Worm (Caenorhabditis elegans) whole organism, L4 larva: ENCODE results near the gene msra-1.
A peak's percentile ranks its signal among the peaks of the same experiment; 100 is the strongest.

Experiments
- F10B5.3 ChIP-seq: sonication (generic microtip); optimal IDR thresholded peaks from 2 replicates; lab custom pipeline; 2016; ENCODE audit warnings: mild to moderate bottlenecking, missing genetic modification characterization, missing compliant biosample characterization
- F44E2.7 ChIP-seq: fragments of 200-800 bp; sonication (Bioruptor generic); IDR thresholded peaks from 2 replicates; pipeline ENCODE4 v2.1.2; 2022; ENCODE audit warnings: missing genetic modification characterization, missing compliant biosample characterization
- F49E8.2 ChIP-seq: sonication (generic microtip); optimal IDR thresholded peaks from 2 replicates; lab custom pipeline; 2016; ENCODE audit warnings: missing compliant biosample characterization, mild to moderate bottlenecking, missing genetic modification characterization, borderline replicate concordance
- T20F7.1 ChIP-seq: fragments of 200-800 bp; sonication (Bioruptor generic); optimal IDR thresholded peaks from 2 replicates; lab custom pipeline; 2018; ENCODE audit warnings: mild to moderate bottlenecking, missing genetic modification characterization, missing compliant biosample characterization
- T26A8.4 ChIP-seq: fragments of 200-800 bp; sonication (Bioruptor generic); IDR thresholded peaks from 2 replicates; pipeline ENCODE4 v1.3.6; 2022; ENCODE audit warnings: missing genetic modification characterization, missing compliant biosample characterization
- Y48G9A.11 ChIP-seq: fragments of 200-800 bp; sonication (Bioruptor generic); IDR thresholded peaks from 2 replicates; pipeline ENCODE4 v1.3.6; 2022; ENCODE audit warnings: missing genetic modification reagents, missing genetic modification characterization, missing compliant biosample characterization
- Y75B8A.6 ChIP-seq: fragments of 200-800 bp; sonication (Bioruptor generic); IDR thresholded peaks from 2 replicates; pipeline ENCODE4 v1.3.6; 2022; ENCODE audit warnings: missing genetic modification reagents, missing genetic modification characterization, missing compliant biosample characterization
- ZK337.2 ChIP-seq: fragments of 200-800 bp; sonication (Bioruptor generic); IDR thresholded peaks from 2 replicates; pipeline ENCODE4 v1.3.6; 2022; ENCODE audit warnings: missing genetic modification reagents, missing genetic modification characterization, missing compliant biosample characterization
- ZK546.5 ChIP-seq, 2 experiments: sonication (generic microtip); optimal IDR thresholded peaks; 2 replicates each; lab custom pipeline; 2017; ENCODE audit warnings: missing biosample characterization in 2 of 2, missing genetic modification characterization in 2 of 2
- aha-1 ChIP-seq: fragments of 150-350 bp; peaks from one replicate; lab custom pipeline; 2014; ENCODE audit warnings: missing biosample characterization, missing genetic modification characterization
- aly-2 ChIP-seq: sonication (generic microtip); optimal IDR thresholded peaks from 2 replicates; lab custom pipeline; 2018; ENCODE audit warnings: missing biosample characterization, missing genetic modification characterization
- ama-1 ChIP-seq: fragments of 150-350 bp; optimal IDR thresholded peaks from 2 replicates; lab custom pipeline; 2014; ENCODE audit warnings: inconsistent platforms, mixed read lengths
- arid-1 ChIP-seq: fragments of 200-800 bp; sonication (Bioruptor generic); conservative IDR thresholded peaks from 2 replicates; pipeline ENCODE4 v1.3.6; 2022; ENCODE audit warnings: missing genetic modification reagents, missing genetic modification characterization, missing compliant biosample characterization
- ceh-28 ChIP-seq: fragments of 150-350 bp; optimal IDR thresholded peaks from 2 replicates; lab custom pipeline; 2014; ENCODE audit warnings: missing biosample characterization, missing genetic modification reagents, missing genetic modification characterization
- ceh-44 ChIP-seq: fragments of 200-800 bp; sonication (Bioruptor generic); IDR thresholded peaks from 2 replicates; pipeline ENCODE4 v1.3.6; 2022; ENCODE audit warnings: missing genetic modification reagents, missing genetic modification characterization, missing compliant biosample characterization
- ces-1 ChIP-seq: fragments of 150-350 bp; sonication (generic microtip); optimal IDR thresholded peaks from 4 replicates; lab custom pipeline; 2014; ENCODE audit warnings: missing biosample characterization, missing genetic modification reagents, missing genetic modification characterization
- cey-2 ChIP-seq: sonication (generic microtip); optimal IDR thresholded peaks from 3 replicates; lab custom pipeline; 2017; ENCODE audit warnings: missing genetic modification characterization, mild to moderate bottlenecking, missing compliant biosample characterization, antibody characterized with exemption, borderline replicate concordance; ENCODE audit not compliant: insufficient read depth
- daf-16 ChIP-seq, 3 experiments: sonication (generic microtip); optimal IDR thresholded peaks; 2 replicates each; lab custom pipeline; 2016 to 2017; ENCODE audit warnings: missing genetic modification characterization in 3 of 3, missing genetic modification reagents in 3 of 3, mild to moderate bottlenecking in 2 of 3, missing compliant biosample characterization in 2 of 3, missing biosample characterization in 1 of 3, moderate library complexity in 1 of 3
- duxl-1 ChIP-seq: sonication (generic microtip); optimal IDR thresholded peaks from 2 replicates; lab custom pipeline; 2016; ENCODE audit warnings: mild to moderate bottlenecking, missing genetic modification characterization, moderate library complexity, missing compliant biosample characterization; ENCODE audit not compliant: poor library complexity
- dve-1 ChIP-seq: sonication (generic microtip); optimal IDR thresholded peaks from 2 replicates; lab custom pipeline; 2017; ENCODE audit warnings: antibody characterized with exemption, mild to moderate bottlenecking, missing genetic modification characterization, missing compliant biosample characterization; ENCODE audit not compliant: insufficient read depth
- egl-43 ChIP-seq: fragments of 200-800 bp; sonication (Bioruptor generic); IDR thresholded peaks from 2 replicates; pipeline ENCODE4 v1.3.6; 2022; ENCODE audit warnings: missing genetic modification reagents, missing genetic modification characterization, missing compliant biosample characterization
- fkh-10 ChIP-seq: fragments of 150-350 bp; optimal IDR thresholded peaks from 2 replicates; lab custom pipeline; 2014; ENCODE audit warnings: missing biosample characterization, missing genetic modification reagents, missing genetic modification characterization
- hlh-11 ChIP-seq: fragments of 200-800 bp; sonication (Bioruptor generic); optimal IDR thresholded peaks from 2 replicates; lab custom pipeline; 2018; ENCODE audit warnings: mild to moderate bottlenecking, missing genetic modification characterization, missing compliant biosample characterization
- hlh-30 ChIP-seq: sonication (generic microtip); optimal IDR thresholded peaks from 2 replicates; lab custom pipeline; 2017; ENCODE audit warnings: antibody characterized with exemption, mild to moderate bottlenecking, missing genetic modification characterization, missing compliant biosample characterization; ENCODE audit not compliant: insufficient read depth
- hmg-1.1 ChIP-seq: fragments of 200-800 bp; sonication (Bioruptor generic); IDR thresholded peaks from 2 replicates; pipeline ENCODE4 v1.3.6; 2022; ENCODE audit warnings: missing genetic modification reagents, missing genetic modification characterization, missing compliant biosample characterization
- jun-1 ChIP-seq: fragments of 150-350 bp; optimal IDR thresholded peaks from 2 replicates; lab custom pipeline; 2014; ENCODE audit warnings: missing biosample characterization, missing genetic modification reagents, missing genetic modification characterization
- lin-1 ChIP-seq: fragments of 200-800 bp; sonication (Bioruptor generic); IDR thresholded peaks from 2 replicates; pipeline ENCODE4 v1.3.6; 2022; ENCODE audit warnings: missing genetic modification reagents, missing genetic modification characterization, missing compliant biosample characterization
- lin-15B ChIP-seq: fragments of 150-350 bp; sonication (generic microtip); optimal IDR thresholded peaks from 3 replicates; lab custom pipeline; 2014; ENCODE audit warnings: missing biosample characterization, missing genetic modification characterization
- lin-38 ChIP-seq: fragments of 200-800 bp; sonication (Bioruptor generic); IDR thresholded peaks from 2 replicates; pipeline ENCODE4 v1.3.6; 2022; ENCODE audit warnings: missing genetic modification reagents, missing genetic modification characterization, missing compliant biosample characterization
- lsy-2 ChIP-seq, 2 experiments: fragments of 150-350 bp in 1 of 2; sonication (generic microtip) in 1 of 2; optimal IDR thresholded peaks; 2 replicates each; lab custom pipeline; 2014 to 2017; ENCODE audit warnings: missing biosample characterization in 2 of 2, missing genetic modification characterization in 2 of 2
- madf-5 ChIP-seq, 2 experiments: fragments of 200-800 bp; sonication (Bioruptor generic); IDR thresholded peaks; 2 replicates each; pipeline ENCODE4 v1.3.6; 2022; ENCODE audit warnings: missing compliant biosample characterization in 2 of 2, missing genetic modification characterization in 2 of 2
- mdl-1 ChIP-seq, 2 experiments: fragments of 150-350 bp in 1 of 2; sonication (generic microtip) in 1 of 2; optimal IDR thresholded peaks; 2 replicates each; lab custom pipeline; 2014 to 2017; ENCODE audit warnings: missing biosample characterization in 2 of 2, missing genetic modification characterization in 2 of 2
- nhr-11 ChIP-seq: fragments of 150-350 bp; optimal IDR thresholded peaks from 2 replicates; lab custom pipeline; 2014; ENCODE audit warnings: missing biosample characterization, missing genetic modification characterization
- nhr-111 ChIP-seq: fragments of 200-800 bp; sonication (Bioruptor generic); optimal IDR thresholded peaks from 2 replicates; lab custom pipeline; 2018; ENCODE audit warnings: mild to moderate bottlenecking, missing genetic modification characterization, missing compliant biosample characterization
- nhr-42 ChIP-seq: fragments of 200-800 bp; sonication (Bioruptor generic); IDR thresholded peaks from 2 replicates; pipeline ENCODE4 v1.3.6; 2022; ENCODE audit warnings: missing genetic modification characterization, missing compliant biosample characterization
- nhr-48 ChIP-seq: sonication (generic microtip); optimal IDR thresholded peaks from 2 replicates; lab custom pipeline; 2016; ENCODE audit warnings: mild to moderate bottlenecking, missing genetic modification characterization, missing compliant biosample characterization
- nhr-76 ChIP-seq: fragments of 150-350 bp; optimal IDR thresholded peaks from 2 replicates; lab custom pipeline; 2014; ENCODE audit warnings: missing biosample characterization, missing genetic modification characterization
- nhr-77 ChIP-seq: fragments of 150-350 bp; optimal IDR thresholded peaks from 2 replicates; lab custom pipeline; 2014; ENCODE audit warnings: missing biosample characterization, missing genetic modification characterization
- php-3 ChIP-seq: fragments of 200-800 bp; sonication (Bioruptor generic); IDR thresholded peaks from 2 replicates; pipeline ENCODE4 v1.3.6; 2022; ENCODE audit warnings: missing genetic modification reagents, missing genetic modification characterization, missing compliant biosample characterization
- saeg-2 ChIP-seq: fragments of 200-800 bp; sonication (Bioruptor generic); IDR thresholded peaks from 2 replicates; pipeline ENCODE4 v1.3.6; 2022; ENCODE audit warnings: missing genetic modification reagents, missing genetic modification characterization, missing compliant biosample characterization
- skn-1 ChIP-seq: fragments of 150-350 bp; optimal IDR thresholded peaks from 2 replicates; lab custom pipeline; 2014; ENCODE audit warnings: missing biosample characterization, missing genetic modification characterization
- snpc-4 ChIP-seq: fragments of 150-350 bp; optimal IDR thresholded peaks from 2 replicates; lab custom pipeline; 2014; ENCODE audit warnings: missing biosample characterization, missing genetic modification characterization
- tag-97 ChIP-seq: fragments of 200-800 bp; sonication (Bioruptor generic); IDR thresholded peaks from 2 replicates; pipeline ENCODE4 v1.3.6; 2022; ENCODE audit warnings: missing genetic modification characterization, missing compliant biosample characterization
- unc-39 ChIP-seq: sonication (generic microtip); optimal IDR thresholded peaks from 2 replicates; lab custom pipeline; 2017; ENCODE audit warnings: missing biosample characterization, missing genetic modification characterization
- unc-62 ChIP-seq, 3 experiments: fragments of 150-350 bp in 1 of 3; sonication (generic microtip); optimal IDR thresholded peaks in 2 of 3; peaks in 1 of 3; 1 replicate in 1 of 3; 2 replicates in 2 of 3; lab custom pipeline; 2014 to 2017; ENCODE audit warnings: missing biosample characterization in 3 of 3, missing genetic modification characterization in 3 of 3, missing genetic modification reagents in 3 of 3, missing genotype in 1 of 3
- vab-7 ChIP-seq: fragments of 200-800 bp; sonication (Bioruptor generic); IDR thresholded peaks from 2 replicates; pipeline ENCODE4 v1.3.6; 2022; ENCODE audit warnings: missing genetic modification reagents, missing genetic modification characterization, missing compliant biosample characterization
- zfp-2 ChIP-seq: sonication (generic microtip); optimal IDR thresholded peaks from 2 replicates; lab custom pipeline; 2016; ENCODE audit warnings: mild to moderate bottlenecking, missing genetic modification characterization, missing compliant biosample characterization
- zip-11 ChIP-seq: fragments of 200-800 bp; sonication (Bioruptor generic); IDR thresholded peaks from 2 replicates; pipeline ENCODE4 v1.3.6; 2022; ENCODE audit warnings: missing genetic modification characterization, missing compliant biosample characterization
- ztf-11 ChIP-seq: fragments of 150-350 bp; optimal IDR thresholded peaks from 2 replicates; lab custom pipeline; 2014; ENCODE audit warnings: missing biosample characterization, missing genetic modification characterization
- ztf-7 ChIP-seq: fragments of 150-350 bp; optimal IDR thresholded peaks from 2 replicates; lab custom pipeline; 2014; ENCODE audit warnings: missing biosample characterization, missing genetic modification characterization

Gene msra-1

ce11 chrII:7337469-7337893 lies 26.4 kb downstream of the msra-1 start (continued):
- no peak for TF ChIP-seq ceh-28
- TF ChIP-seq ZK546.5 (tag; optimal IDR thresholded peaks at IDR 0.05; lab: Kevin White, UChicago), result no peak
- no peak for TF ChIP-seq zip-11 (GFP tag; lab: Robert Waterston, UW)
- TF ChIP-seq lin-1 (GFP tag; lab: Robert Waterston, UW), result peak; percentile 62; the same call in 1 of the 2 replicates
- 0 out of 2 replicates have a peak, but pooled peaks have one; percentile 36 for TF ChIP-seq nhr-42 (GFP tag; lab: Robert Waterston, UW)
- no peak for TF ChIP-seq jun-1
- TF ChIP-seq ces-1, result no peak
- peak; percentile 59; the same call in 1 of the 2 replicates for TF ChIP-seq T26A8.4 (GFP tag; lab: Robert Waterston, UW)
- no peak for TF ChIP-seq madf-5 (GFP tag; IDR thresholded peaks at IDR 0.05; lab: Robert Waterston, UW)
- no peak for TF ChIP-seq F49E8.2 (tag; lab: Kevin White, UChicago)
- TF ChIP-seq ZK337.2 (GFP tag; lab: Robert Waterston, UW), result no peak
- TF ChIP-seq ztf-11 (tag; lab: Kevin White, UChicago), result no peak
- peak; percentile 85 for TF ChIP-seq dve-1 (tag; lab: Kevin White, UChicago)
- TF ChIP-seq lsy-2 (tag; optimal IDR thresholded peaks at IDR 0.05; lab: Kevin White, UChicago), result peak; percentile 51 to 80
- peak; percentile 61 for TF ChIP-seq hmg-1.1
- peak; percentile 22 for TF ChIP-seq duxl-1 (tag; lab: Kevin White, UChicago)
- peak; percentile 99 for TF ChIP-seq nhr-48 (tag; lab: Kevin White, UChicago)
- no peak for TF ChIP-seq snpc-4 (tag; lab: Kevin White, UChicago)
- no peak for TF ChIP-seq Y75B8A.6 (GFP tag; lab: Robert Waterston, UW)
- no peak for TF ChIP-seq vab-7 (GFP tag; lab: Robert Waterston, UW)
- no peak for TF ChIP-seq fkh-10 (GFP tag; lab: Kevin White, UChicago)
- peak; percentile 39 for TF ChIP-seq zfp-2 (tag; lab: Kevin White, UChicago)
- TF ChIP-seq tag-97 (GFP tag; lab: Robert Waterston, UW), result no peak
- no peak for TF ChIP-seq Y48G9A.11 (GFP tag; lab: Robert Waterston, UW)
- TF ChIP-seq unc-62 (GFP tag; optimal IDR thresholded peaks at IDR 0.05 in 1 of 2; lab: Kevin White, UChicago), result peak in 1 of 2 experiments; percentile 93
- TF ChIP-seq unc-62 (tag; optimal IDR thresholded peaks at IDR 0.05; lab: Kevin White, UChicago), result no peak
- no peak for TF ChIP-seq F44E2.7 (GFP tag; lab: Robert Waterston, UW)
- TF ChIP-seq arid-1 (GFP tag; lab: Robert Waterston, UW), result 0 out of 2 replicates have a peak, but pooled peaks have one; percentile 4
- TF ChIP-seq skn-1 (tag; lab: Kevin White, UChicago), result no peak
- peak; percentile 33 for TF ChIP-seq nhr-76 (tag; lab: Kevin White, UChicago)
- no peak for TF ChIP-seq ceh-44 (GFP tag; lab: Robert Waterston, UW)
- no peak for TF ChIP-seq nhr-111 (GFP tag; lab: Kevin White, UChicago)
- TF ChIP-seq cey-2, result peak; percentile 96
- peak; percentile 46 for TF ChIP-seq ama-1 (lab: Kevin White, UChicago)
- peak; percentile 97 for TF ChIP-seq aha-1 (tag; lab: Kevin White, UChicago)
- TF ChIP-seq php-3 (GFP tag; lab: Robert Waterston, UW), result peak; percentile 72
- no peak for TF ChIP-seq egl-43 (GFP tag; lab: Robert Waterston, UW)
- no peak for TF ChIP-seq F10B5.3
- TF ChIP-seq lin-15B (tag; lab: Kevin White, UChicago), result no peak
- TF ChIP-seq lin-38, result no peak
- peak; percentile 77 for TF ChIP-seq T20F7.1 (GFP tag; lab: Kevin White, UChicago)
- TF ChIP-seq hlh-30 (tag; lab: Kevin White, UChicago), result peak; percentile 90
- TF ChIP-seq nhr-11, result peak; percentile 72
- peak; percentile 83 for TF ChIP-seq nhr-77 (tag; lab: Kevin White, UChicago)
- no peak for TF ChIP-seq daf-16 (GFP tag; optimal IDR thresholded peaks at IDR 0.05; lab: Kevin White, UChicago)
- peak; percentile 59 for TF ChIP-seq daf-16 (tag; optimal IDR thresholded peaks at IDR 0.05; lab: Kevin White, UChicago)
- peak; percentile 97 for TF ChIP-seq hlh-11 (tag; lab: Kevin White, UChicago)
- TF ChIP-seq ztf-7 (tag; lab: Kevin White, UChicago), result peak; percentile 36
- TF ChIP-seq mdl-1 (tag; optimal IDR thresholded peaks at IDR 0.05; lab: Kevin White, UChicago), result peak; percentile 89 to 95
- TF ChIP-seq aly-2 (tag; lab: Kevin White, UChicago), result no peak
- TF ChIP-seq saeg-2 (GFP tag; lab: Robert Waterston, UW), result peak; percentile 85
- no peak for TF ChIP-seq unc-39 (tag; lab: Kevin White, UChicago)
